Fruit fly (Drosophila melanogaster) Kc167 (cell line): Measurements from ENCODE around the gene CG15153.

ENCODE experiments used
- insv ChIP-seq: fragments of >200 bp; optimal IDR thresholded peaks from 3 replicates; lab custom pipeline; 2018; ENCODE audit warnings: missing external identifiers
- psq ChIP-seq: fragments of >200 bp; optimal IDR thresholded peaks from 2 replicates; lab custom pipeline; 2017; ENCODE audit warnings: missing external identifiers

dm6 chr2L:18113079-18113478 lies 21.0 kb upstream of the CG15153 start, which contains the start of gene CG44476:
- TF ChIP-seq psq (lab: Kevin White, UChicago) (no peak), insv (no peak)
